Fruit fly (Drosophila melanogaster) whole organism, pupa: ENCODE results near the gene CDase.

Source experiments
- CG14655 ChIP-seq: fragments of 200-800 bp; sonication (Bioruptor generic); optimal IDR thresholded peaks from 3 replicates; lab custom pipeline; 2017; ENCODE audit warnings: mild to moderate bottlenecking, missing biosample characterization, missing genetic modification reagents, missing genetic modification characterization
- CG15710 ChIP-seq: fragments of 200-800 bp; sonication (Bioruptor generic); optimal IDR thresholded peaks from 2 replicates; lab custom pipeline; 2018; ENCODE audit warnings: missing biosample characterization, mild to moderate bottlenecking, missing genetic modification characterization, moderate library complexity
- CG9948 ChIP-seq: fragments of 200-800 bp; sonication (Bioruptor generic); optimal IDR thresholded peaks from 2 replicates; lab custom pipeline; 2018; ENCODE audit warnings: missing biosample characterization, mild to moderate bottlenecking, missing genetic modification characterization, moderate library complexity
- Ets98B ChIP-seq: fragments of 200-800 bp; sonication (Bioruptor generic); IDR thresholded peaks from 2 replicates; pipeline ENCODE4 v1.3.6; 2022; ENCODE audit warnings: missing biosample characterization, missing genetic modification characterization
- Pif1A ChIP-seq: fragments of 200-800 bp; sonication (Bioruptor generic); optimal IDR thresholded peaks from 3 replicates; lab custom pipeline; 2016; ENCODE audit warnings: missing biosample characterization, missing genetic modification characterization
- gl ChIP-seq: fragments of 200-800 bp; sonication (Bioruptor generic); optimal IDR thresholded peaks from 2 replicates; lab custom pipeline; 2018; ENCODE audit warnings: missing biosample characterization, mild to moderate bottlenecking, missing genetic modification characterization

DNA sequence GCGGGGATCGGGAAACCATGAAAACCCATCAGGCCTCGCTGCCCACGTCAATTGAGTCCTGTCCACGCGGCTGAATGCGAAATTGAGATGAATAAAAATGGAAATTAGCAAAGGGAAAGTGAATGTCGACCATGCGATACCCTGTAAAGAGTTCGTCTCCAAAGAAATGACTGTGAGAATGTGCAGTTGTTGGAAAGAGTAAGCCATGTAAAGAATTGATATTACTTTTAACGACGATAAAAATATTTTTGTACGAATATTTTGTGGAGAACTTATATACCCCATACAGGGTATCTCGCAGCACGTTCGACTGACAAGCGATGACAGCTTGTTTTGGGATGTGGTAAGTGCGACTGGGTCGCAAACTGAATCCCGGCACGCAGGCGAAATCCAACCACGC lies 41.9 kb downstream of the CDase start:
- TF ChIP-seq CG14655 (GFP tag; lab: Kevin White, UChicago): peak; percentile 67
- no peak; the same call in 1 of the 2 replicates for TF ChIP-seq Ets98B (GFP tag; lab: Robert Waterston, UW)
- TF ChIP-seq Pif1A (GFP tag; lab: Kevin White, UChicago): peak; percentile 60
- TF ChIP-seq gl (tag; lab: Kevin White, UChicago): no peak
- TF ChIP-seq CG15710 (tag; lab: Kevin White, UChicago): no peak
- TF ChIP-seq CG9948 (tag; lab: Kevin White, UChicago): no peak
